Worm (Caenorhabditis elegans) whole organism, midembryonic: ENCODE data around the gene Y2H9A.4.

ENCODE experiments used
- T22C8.4 ChIP-seq: fragments of 200-800 bp; sonication (Bioruptor generic); IDR thresholded peaks from 2 replicates; pipeline ENCODE4 v1.3.6; 2022; ENCODE audit warnings: missing genetic modification characterization, missing compliant biosample characterization
- cog-1 ChIP-seq: sonication (generic microtip); optimal IDR thresholded peaks from 2 replicates; lab custom pipeline; 2016; ENCODE audit warnings: missing genetic modification characterization, missing compliant biosample characterization
- flt-1 ChIP-seq: fragments of 200-800 bp; sonication (Bioruptor generic); IDR thresholded peaks from 2 replicates; pipeline ENCODE4 v1.3.6; 2022; ENCODE audit warnings: missing genetic modification characterization, missing compliant biosample characterization
- klf-2 ChIP-seq: fragments of 200-800 bp; sonication (Bioruptor generic); conservative IDR thresholded peaks from 2 replicates; pipeline ENCODE4 v1.3.6; 2022; ENCODE audit warnings: missing genetic modification reagents, missing genetic modification characterization, missing compliant biosample characterization
- med-1 ChIP-seq: sonication (generic microtip); optimal IDR thresholded peaks from 2 replicates; lab custom pipeline; 2017; ENCODE audit warnings: missing genetic modification characterization, mild to moderate bottlenecking, missing compliant biosample characterization, antibody characterized with exemption, missing genetic modification reagents; ENCODE audit not compliant: insufficient read depth
- ztf-29 ChIP-seq: fragments of 200-800 bp; sonication (Bioruptor generic); IDR thresholded peaks from 2 replicates; pipeline ENCODE4 v1.3.6; 2022; ENCODE audit warnings: missing genetic modification reagents, missing genetic modification characterization, missing compliant biosample characterization

- TF ChIP-seq flt-1 (GFP tag; lab: Robert Waterston, UW) (no peak), med-1 (GFP tag; lab: Kevin White, UChicago) (no peak), T22C8.4 (GFP tag; lab: Robert Waterston, UW) (no peak), klf-2 (no peak), ztf-29 (GFP tag; lab: Robert Waterston, UW) (no peak), cog-1 (tag; lab: Kevin White, UChicago) (no peak)
Observed at ce11 chrV:13421697-13422096, 24.0 kb upstream of the Y2H9A.4 start.
